Fruit fly (Drosophila melanogaster): ENCODE results near the gene CycT.

CycT gene

dm6 chr3L:17531397-17531796, 26.2 kb downstream of the CycT start (continued):
- TF ChIP-seq Bdp1 (GFP tag; optimal IDR thresholded peaks at IDR 0.05) (no peak), pho (GFP tag; optimal IDR thresholded peaks at IDR 0.05) (no peak), PHDP (tag; optimal IDR thresholded peaks at IDR 0.05) (peak; percentile 9), NK7.1 (GFP tag; optimal IDR thresholded peaks at IDR 0.05) (no peak), CG17359 (tag; optimal IDR thresholded peaks at IDR 0.05) (no peak), CG2199 (GFP tag; IDR thresholded peaks at IDR 0.05) (no peak), salm (tag; optimal IDR thresholded peaks at IDR 0.05) (peak; percentile 6), CG14441 (GFP tag; IDR thresholded peaks at IDR 0.05) (no peak), CG34376 (GFP tag; optimal IDR thresholded peaks at IDR 0.05) (peak; percentile 98), ro (GFP tag; IDR thresholded peaks at IDR 0.05) (no peak), CG2889 (GFP tag; IDR thresholded peaks at IDR 0.05) (no peak), CG10979 (tag; optimal IDR thresholded peaks at IDR 0.05) (no peak), Mad (GFP tag; optimal IDR thresholded peaks at IDR 0.05) (no peak), CG5245 (GFP tag; optimal IDR thresholded peaks at IDR 0.05) (no peak), ATbp (GFP tag; optimal IDR thresholded peaks at IDR 0.05) (no peak), Kr (GFP tag; optimal IDR thresholded peaks at IDR 0.05) (no peak), CG8089 (GFP tag; optimal IDR thresholded peaks at IDR 0.05) (no peak), Myb (GFP tag; optimal IDR thresholded peaks at IDR 0.05) (no peak), slou (GFP tag; optimal IDR thresholded peaks at IDR 0.05) (no peak), oc (tag; optimal IDR thresholded peaks at IDR 0.05) (no peak), kni (GFP tag; optimal IDR thresholded peaks at IDR 0.05) (no peak), CG33213 (GFP tag; optimal IDR thresholded peaks at IDR 0.05) (no peak), fd96Cb (tag; optimal IDR thresholded peaks at IDR 0.05) (no peak), HLH4C (GFP tag; IDR thresholded peaks at IDR 0.05; ENCODE audit: partially characterized antibody) (no peak), Sry-δ (GFP tag; optimal IDR thresholded peaks at IDR 0.05) (no peak), bowl (GFP tag; IDR thresholded peaks at IDR 0.05) (no peak), C15 (GFP tag; IDR thresholded peaks at IDR 0.05) (no peak), twi (tag; optimal IDR thresholded peaks at IDR 0.05) (no peak), onecut (GFP tag; IDR thresholded peaks at IDR 0.05) (no peak), esg (GFP tag; conservative IDR thresholded peaks at IDR 0.05) (no peak), CG11456 (GFP tag; IDR thresholded peaks at IDR 0.05) (no peak), CG17186 (GFP tag; optimal IDR thresholded peaks at IDR 0.05) (no peak), NfI (GFP tag; optimal IDR thresholded peaks at IDR 0.05) (no peak), CG13894 (tag; optimal IDR thresholded peaks at IDR 0.05) (peak; percentile 5), CG2129 (GFP tag; IDR thresholded peaks at IDR 0.05; ENCODE audit: partially characterized antibody) (no peak), CG16815 (GFP tag; optimal IDR thresholded peaks at IDR 0.05) (no peak), Dref (GFP tag; IDR thresholded peaks at IDR 0.05) (no peak), lov (optimal IDR thresholded peaks at IDR 0.05) (no peak), lov (GFP tag; IDR thresholded peaks at IDR 0.05) (no peak), Gsc (GFP tag; IDR thresholded peaks at IDR 0.05) (no peak), Sin3A (optimal IDR thresholded peaks at IDR 0.05) (no peak), sd (tag; optimal IDR thresholded peaks at IDR 0.05) (peak; percentile 40), grn (GFP tag; optimal IDR thresholded peaks at IDR 0.05) (peak; percentile 95), CG12744 (GFP tag; optimal IDR thresholded peaks at IDR 0.05) (no peak), CG6791 (GFP tag; IDR thresholded peaks at IDR 0.05; ENCODE audit: partially characterized antibody) (no peak), CG30431 (GFP tag; optimal IDR thresholded peaks at IDR 0.05) (no peak), CG2678 (tag; optimal IDR thresholded peaks at IDR 0.05) (peak; percentile 32), dan (GFP tag; IDR thresholded peaks at IDR 0.05) (no peak), CG9727 (GFP tag; optimal IDR thresholded peaks at IDR 0.05) (no peak)
